Worm (Caenorhabditis elegans) whole organism, young adult: ENCODE data around the gene malt-1.

ENCODE experiments used
- B0035.1 ChIP-seq: sonication (generic microtip); optimal IDR thresholded peaks from 2 replicates; lab custom pipeline; 2016; ENCODE audit warnings: missing genetic modification characterization, mild to moderate bottlenecking, missing compliant biosample characterization, missing genotype, missing genetic modification reagents
- F39B2.1 ChIP-seq: fragments of 200-800 bp; sonication (Bioruptor generic); IDR thresholded peaks from 2 replicates; pipeline ENCODE4 v1.3.6; 2022; ENCODE audit warnings: missing genetic modification reagents, missing genetic modification characterization, missing compliant biosample characterization
- F55B11.4 ChIP-seq: sonication (generic microtip); optimal IDR thresholded peaks from 2 replicates; lab custom pipeline; 2016; ENCODE audit warnings: missing compliant biosample characterization, missing genetic modification characterization, borderline replicate concordance; ENCODE audit not compliant: insufficient read depth
- Y53F4B.3 ChIP-seq: fragments of 200-800 bp; sonication (Bioruptor generic); IDR thresholded peaks from 2 replicates; pipeline ENCODE4 v1.3.6; 2022; ENCODE audit warnings: missing genetic modification reagents, missing genetic modification characterization, missing compliant biosample characterization
- Y79H2A.3 ChIP-seq: fragments of 200-800 bp; sonication (Bioruptor generic); conservative IDR thresholded peaks from 2 replicates; pipeline ENCODE4 v1.3.6; 2022; ENCODE audit warnings: missing genetic modification reagents, missing genetic modification characterization, missing compliant biosample characterization
- Y95B8A.8 ChIP-seq: fragments of 200-800 bp; sonication (Bioruptor generic); IDR thresholded peaks from 2 replicates; pipeline ENCODE4 v1.3.6; 2022; ENCODE audit warnings: missing genetic modification reagents, missing genetic modification characterization, missing compliant biosample characterization
- akir-1 ChIP-seq: fragments of 200-800 bp; sonication (Bioruptor generic); optimal IDR thresholded peaks from 2 replicates; lab custom pipeline; 2018; ENCODE audit warnings: mild to moderate bottlenecking, missing genetic modification characterization, moderate library complexity, missing compliant biosample characterization
- ama-1 ChIP-seq, 3 experiments: fragments of 150-350 bp in 1 of 3; sonication (generic microtip) in 2 of 3; optimal IDR thresholded peaks; 2 replicates each; lab custom pipeline; 2014 to 2018; ENCODE audit warnings: missing biosample characterization in 2 of 3, missing genetic modification characterization in 2 of 3, missing genetic modification reagents in 2 of 3
- atf-7 ChIP-seq: sonication (generic microtip); optimal IDR thresholded peaks from 2 replicates; lab custom pipeline; 2017; ENCODE audit warnings: mild to moderate bottlenecking, missing genetic modification characterization, missing compliant biosample characterization
- attf-3 ChIP-seq: fragments of 200-800 bp; sonication (Bioruptor generic); conservative IDR thresholded peaks from 2 replicates; pipeline ENCODE4 v1.3.6; 2022; ENCODE audit warnings: missing genetic modification reagents, missing genetic modification characterization, missing compliant biosample characterization
- attf-6 ChIP-seq: fragments of 200-800 bp; sonication (Bioruptor generic); IDR thresholded peaks from 2 replicates; pipeline ENCODE4 v1.3.6; 2022; ENCODE audit warnings: missing genetic modification reagents, missing genetic modification characterization, missing compliant biosample characterization
- ccch-3 ChIP-seq: fragments of 200-800 bp; sonication (Bioruptor generic); optimal IDR thresholded peaks from 2 replicates; lab custom pipeline; 2018; ENCODE audit warnings: mild to moderate bottlenecking, missing genetic modification characterization, missing compliant biosample characterization
- cebp-2 ChIP-seq: fragments of 200-800 bp; sonication (Bioruptor generic); IDR thresholded peaks from 2 replicates; pipeline ENCODE4 v1.3.6; 2022; ENCODE audit warnings: missing genetic modification characterization, missing compliant biosample characterization
- ceh-27 ChIP-seq: fragments of 200-800 bp; sonication (Bioruptor generic); optimal IDR thresholded peaks from 2 replicates; lab custom pipeline; 2018; ENCODE audit warnings: mild to moderate bottlenecking, missing genetic modification characterization, moderate library complexity, missing compliant biosample characterization
- ceh-91 ChIP-seq: fragments of 200-800 bp; sonication (Bioruptor generic); IDR thresholded peaks from 2 replicates; pipeline ENCODE4 v1.3.6; 2022; ENCODE audit warnings: missing genetic modification reagents, missing genetic modification characterization, missing compliant biosample characterization
- chd-7 ChIP-seq: sonication (generic microtip); optimal IDR thresholded peaks from 2 replicates; lab custom pipeline; 2016; ENCODE audit warnings: mild to moderate bottlenecking, missing genetic modification characterization, moderate library complexity, missing compliant biosample characterization
- dox-1 ChIP-seq: fragments of 200-800 bp; sonication (Bioruptor generic); IDR thresholded peaks from 2 replicates; pipeline ENCODE4 v1.3.6; 2022; ENCODE audit warnings: missing genetic modification reagents, missing genetic modification characterization, missing compliant biosample characterization
- egl-44 ChIP-seq: fragments of 200-800 bp; sonication (Bioruptor generic); IDR thresholded peaks from 2 replicates; pipeline ENCODE4 v1.3.6; 2022; ENCODE audit warnings: missing genetic modification reagents, missing genetic modification characterization, missing compliant biosample characterization
- hlh-26 ChIP-seq: fragments of 200-800 bp; sonication (Bioruptor generic); conservative IDR thresholded peaks from 2 replicates; pipeline ENCODE4 v1.3.6; 2022; ENCODE audit warnings: missing genetic modification reagents, missing genetic modification characterization, missing compliant biosample characterization
- hmg-20 ChIP-seq: fragments of 200-800 bp; sonication (Bioruptor generic); IDR thresholded peaks from 2 replicates; pipeline ENCODE4 v1.3.6; 2022; ENCODE audit warnings: missing genetic modification reagents, missing genetic modification characterization, missing compliant biosample characterization
- hrde-1 ChIP-seq: sonication (generic microtip); optimal IDR thresholded peaks from 2 replicates; lab custom pipeline; 2016; ENCODE audit warnings: missing genetic modification characterization, mild to moderate bottlenecking, missing compliant biosample characterization, moderate library complexity, missing genotype, missing genetic modification reagents, borderline replicate concordance
- lin-35 ChIP-seq, 3 experiments: fragments of 150-350 bp in 2 of 3; sonication (generic microtip) in 1 of 3; optimal IDR thresholded peaks; 2 replicates each; lab custom pipeline; 2014 to 2018; ENCODE audit warnings: missing biosample characterization in 3 of 3, missing genetic modification characterization in 3 of 3, missing genetic modification reagents in 3 of 3
- lir-1 ChIP-seq: fragments of 200-800 bp; sonication (Bioruptor generic); conservative IDR thresholded peaks from 2 replicates; pipeline ENCODE4 v1.3.6; 2022; ENCODE audit warnings: missing genetic modification reagents, missing genetic modification characterization, missing compliant biosample characterization
- lsy-27 ChIP-seq: sonication (generic microtip); optimal IDR thresholded peaks from 2 replicates; lab custom pipeline; 2017; ENCODE audit warnings: missing genetic modification characterization, mild to moderate bottlenecking, missing compliant biosample characterization, antibody characterized with exemption, missing genotype, borderline replicate concordance; ENCODE audit not compliant: insufficient read depth
- madf-6 ChIP-seq: fragments of 200-800 bp; sonication (Bioruptor generic); IDR thresholded peaks from 2 replicates; pipeline ENCODE4 v1.3.6; 2022; ENCODE audit warnings: missing genetic modification reagents, missing genetic modification characterization, missing compliant biosample characterization
- nfyb-1 ChIP-seq: fragments of 200-800 bp; sonication (Bioruptor generic); IDR thresholded peaks from 2 replicates; pipeline ENCODE4 v1.3.6; 2022; ENCODE audit warnings: missing genetic modification reagents, missing genetic modification characterization, missing compliant biosample characterization
- pbrm-1 ChIP-seq: fragments of 200-800 bp; sonication (Bioruptor generic); IDR thresholded peaks from 2 replicates; pipeline ENCODE4 v1.3.6; 2022; ENCODE audit warnings: missing genetic modification reagents, missing genetic modification characterization, missing compliant biosample characterization
- pha-4 ChIP-seq: fragments of 150-350 bp; sonication (generic microtip); optimal IDR thresholded peaks from 2 replicates; lab custom pipeline; 2014; ENCODE audit warnings: missing biosample characterization, missing genetic modification reagents, missing genetic modification characterization
- rcor-1 ChIP-seq: fragments of 200-800 bp; sonication (Bioruptor generic); IDR thresholded peaks from 2 replicates; pipeline ENCODE4 v1.3.6; 2022; ENCODE audit warnings: missing genetic modification reagents, missing genetic modification characterization, missing compliant biosample characterization
- sea-2 ChIP-seq: fragments of 200-800 bp; sonication (Bioruptor generic); IDR thresholded peaks from 2 replicates; pipeline ENCODE4 v1.3.6; 2022; ENCODE audit warnings: missing genetic modification characterization, missing compliant biosample characterization
- snpc-1.1 ChIP-seq: sonication (generic microtip); optimal IDR thresholded peaks from 2 replicates; lab custom pipeline; 2017; ENCODE audit warnings: missing genetic modification characterization, mild to moderate bottlenecking, missing compliant biosample characterization, antibody characterized with exemption, moderate library complexity, missing genotype, missing genetic modification reagents; ENCODE audit not compliant: insufficient read depth
- snpc-4 ChIP-seq, 5 experiments: fragments of 150-350 bp in 1 of 5; sonication (generic microtip) in 4 of 5; optimal IDR thresholded peaks; 2 replicates each; lab custom pipeline; 2014 to 2018; ENCODE audit warnings: missing genetic modification characterization in 5 of 5, missing biosample characterization in 3 of 5, antibody characterized with exemption in 2 of 5, mild to moderate bottlenecking in 2 of 5, missing compliant biosample characterization in 2 of 5, missing genotype in 2 of 5, moderate library complexity in 2 of 5, missing genetic modification reagents in 1 of 5
- unc-130 ChIP-seq: sonication (generic microtip); optimal IDR thresholded peaks from 2 replicates; lab custom pipeline; 2016; ENCODE audit warnings: missing genetic modification reagents, missing genetic modification characterization, missing compliant biosample characterization
- ztf-18 ChIP-seq: sonication (generic microtip); optimal IDR thresholded peaks from 2 replicates; lab custom pipeline; 2016; ENCODE audit warnings: missing genotype, mild to moderate bottlenecking, missing genetic modification characterization, missing compliant biosample characterization
- ztf-25 ChIP-seq: fragments of 200-800 bp; sonication (Bioruptor generic); IDR thresholded peaks from 2 replicates; pipeline ENCODE4 v1.3.6; 2022; ENCODE audit warnings: missing genetic modification reagents, missing genetic modification characterization, missing compliant biosample characterization
- ztf-6 ChIP-seq: fragments of 200-800 bp; sonication (Bioruptor generic); IDR thresholded peaks from 2 replicates; pipeline ENCODE4 v1.3.6; 2022; ENCODE audit warnings: missing genetic modification reagents, missing genetic modification characterization, missing compliant biosample characterization

The malt-1 gene

DNA sequence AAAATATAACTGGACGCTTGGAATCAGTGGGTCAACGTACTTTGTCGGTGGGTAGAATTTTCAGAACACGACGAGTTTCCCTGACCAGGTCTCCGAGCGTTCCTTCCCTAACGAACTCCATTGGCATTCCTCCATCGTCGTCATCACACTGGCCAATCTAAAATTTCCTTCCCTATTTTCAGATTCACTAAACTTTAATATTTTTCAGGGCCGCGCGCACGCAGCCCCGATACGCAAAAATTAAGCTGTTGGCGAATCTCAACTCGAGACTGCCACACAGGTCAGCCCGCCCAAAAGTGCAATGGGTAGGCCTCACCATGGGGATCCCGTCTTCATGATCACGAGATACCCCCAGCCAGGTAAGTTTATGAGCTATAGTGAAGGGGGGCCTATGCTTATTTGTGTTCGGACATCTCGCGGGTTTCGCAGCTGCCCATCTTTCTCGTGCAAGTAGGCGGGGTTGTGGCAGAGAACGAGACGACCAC lies 17.1 kb upstream of the malt-1 start (continued):
- TF ChIP-seq madf-6 (GFP tag; lab: Robert Waterston, UW) (peak; percentile 88), ama-1 (optimal IDR thresholded peaks at IDR 0.05; lab: Kevin White, UChicago) (peak; percentile 64), ama-1 (GFP tag; optimal IDR thresholded peaks at IDR 0.05; lab: Kevin White, UChicago) (peak in 1 of 2 experiments; percentile 59), lsy-27 (tag; lab: Kevin White, UChicago) (no peak), unc-130 (GFP tag; lab: Kevin White, UChicago) (peak; percentile 85), ztf-6 (0 out of 2 replicates have a peak, but pooled peaks have one; percentile 73), rcor-1 (GFP tag; lab: Robert Waterston, UW) (peak; percentile 84), chd-7 (tag; lab: Kevin White, UChicago) (peak; percentile 68), B0035.1 (tag; lab: Kevin White, UChicago) (peak; percentile 57), Y79H2A.3 (GFP tag; lab: Robert Waterston, UW) (0 out of 2 replicates have a peak, but pooled peaks have one; percentile 36), ceh-91 (GFP tag; lab: Robert Waterston, UW) (peak; percentile 73), atf-7 (tag; lab: Kevin White, UChicago) (peak; percentile 59), dox-1 (GFP tag; lab: Robert Waterston, UW) (peak; percentile 95), egl-44 (GFP tag; lab: Robert Waterston, UW) (peak; percentile 90), ztf-18 (peak; percentile 70), lir-1 (peak; percentile 65), hmg-20 (GFP tag; lab: Robert Waterston, UW) (peak; percentile 69; the same call in 1 of the 2 replicates), snpc-4 (GFP tag; optimal IDR thresholded peaks at IDR 0.05; lab: Kevin White, UChicago) (peak; percentile 97), snpc-4 (tag; optimal IDR thresholded peaks at IDR 0.05; lab: Kevin White, UChicago) (peak; percentile 97 to 99 (median 98)), hlh-26 (GFP tag; lab: Robert Waterston, UW) (no peak), akir-1 (GFP tag; lab: Kevin White, UChicago) (peak; percentile 10), F39B2.1 (GFP tag; lab: Robert Waterston, UW) (peak; percentile 53; the same call in 1 of the 2 replicates), attf-6 (GFP tag; lab: Robert Waterston, UW) (peak; percentile 92), pha-4 (tag; lab: Kevin White, UChicago) (no peak), pbrm-1 (GFP tag; lab: Robert Waterston, UW) (peak; percentile 93), ztf-25 (peak; percentile 6; the same call in 1 of the 2 replicates), nfyb-1 (GFP tag; lab: Robert Waterston, UW) (peak; percentile 93), hrde-1 (tag; lab: Kevin White, UChicago) (peak; percentile 72), F55B11.4 (no peak), Y95B8A.8 (GFP tag; lab: Robert Waterston, UW) (peak; percentile 81), snpc-1.1 (tag; lab: Kevin White, UChicago) (peak; percentile 97), cebp-2 (GFP tag; lab: Robert Waterston, UW) (peak; percentile 61; the same call in 1 of the 2 replicates), ceh-27 (GFP tag; lab: Kevin White, UChicago) (peak; percentile 40), sea-2 (GFP tag; lab: Robert Waterston, UW) (0 out of 2 replicates have a peak, but pooled peaks have one; percentile 76), ccch-3 (GFP tag; lab: Kevin White, UChicago) (no peak), Y53F4B.3 (GFP tag; lab: Robert Waterston, UW) (peak; percentile 29; the same call in 1 of the 2 replicates)

DNA sequence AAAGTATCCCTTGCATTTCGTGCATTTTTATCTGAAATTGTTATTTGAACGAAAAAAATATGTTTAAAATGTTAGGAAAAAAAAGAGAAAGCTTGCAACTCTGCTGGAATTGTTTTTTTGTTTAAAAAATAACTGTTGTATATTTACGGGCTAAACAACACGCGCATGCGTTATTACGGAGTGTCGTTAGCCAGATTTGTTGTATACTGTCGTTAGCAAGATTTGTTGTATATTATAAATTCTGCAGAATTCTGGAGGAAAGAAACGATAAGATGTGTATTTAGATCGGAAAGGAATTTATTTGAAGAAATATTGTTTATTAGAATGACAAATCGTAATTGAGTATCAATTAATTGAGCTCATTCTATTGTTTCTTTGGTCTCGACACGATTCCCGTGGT lies 16.5 kb upstream of the malt-1 start, which contains the start of gene eif-2Bgamma:
TSS of gene eif-2Bgamma (minus strand) at position 31 of the 400 bp plus-strand sequence.
- TF ChIP-seq snpc-4 (GFP tag; optimal IDR thresholded peaks at IDR 0.05; lab: Kevin White, UChicago) (no peak), snpc-4 (tag; optimal IDR thresholded peaks at IDR 0.05; lab: Kevin White, UChicago) (peak in 1 of 4 experiments; percentile 52), sea-2 (GFP tag; lab: Robert Waterston, UW) (no peak), attf-3 (GFP tag; lab: Robert Waterston, UW) (peak; percentile 95), lin-35 (GFP tag; optimal IDR thresholded peaks at IDR 0.05; lab: Kevin White, UChicago) (peak in 1 of 3 experiments; percentile 56)
